Worm (Caenorhabditis elegans): ENCODE results near the gene T15B12.1.

- no peak for TF ChIP-seq ceh-39 (tag; optimal IDR thresholded peaks at IDR 0.05)
- TF ChIP-seq unc-62 (GFP tag; optimal IDR thresholded peaks at IDR 0.05): no peak
- TF ChIP-seq ztf-11 (tag; optimal IDR thresholded peaks at IDR 0.05): no peak
- no peak for TF ChIP-seq elt-1 (tag; optimal IDR thresholded peaks at IDR 0.05; ENCODE audit: borderline replicate concordance, insufficient read depth)
- TF ChIP-seq unc-39 (tag; optimal IDR thresholded peaks at IDR 0.05): no peak
- no peak for TF ChIP-seq snpc-4 (tag; optimal IDR thresholded peaks at IDR 0.05)
Observed at ce11 chrIII:5338787-5339186, 50.8 kb downstream of the T15B12.1 start.

All from whole organism, mixed stage, embryonic.